Fruit fly (Drosophila melanogaster) whole organism, embryonic: ENCODE data around the gene mRpS35.

Experiments
- Atf6 ChIP-seq: fragments of 200-800 bp; sonication (Bioruptor generic); IDR thresholded peaks from 2 replicates; pipeline ENCODE4 v1.3.6; 2022; ENCODE audit warnings: missing biosample characterization, missing genetic modification characterization
- Awh ChIP-seq: fragments of 200-800 bp; sonication (Bioruptor generic); IDR thresholded peaks from 2 replicates; pipeline ENCODE4, ENCODE4 v1.3.6; 2022; ENCODE audit warnings: missing biosample characterization, missing genetic modification characterization
- CG10147 ChIP-seq: fragments of 200-800 bp; sonication (Bioruptor generic); optimal IDR thresholded peaks from 2 replicates; lab custom pipeline; 2019; ENCODE audit warnings: missing biosample characterization, mild to moderate bottlenecking, missing genetic modification characterization, moderate library complexity
- CG10366 ChIP-seq: fragments of 200-800 bp; sonication (Bioruptor generic); IDR thresholded peaks from 2 replicates; pipeline ENCODE4 v1.3.6; 2022; ENCODE audit warnings: missing biosample characterization, missing genetic modification characterization
- CG10543 ChIP-seq: fragments of 200-800 bp; sonication (Bioruptor generic); optimal IDR thresholded peaks from 3 replicates; lab custom pipeline; 2017; ENCODE audit warnings: missing biosample characterization, mild to moderate bottlenecking, missing genetic modification characterization, moderate library complexity
- CG11093 ChIP-seq: fragments of 200-800 bp; sonication (Bioruptor generic); IDR thresholded peaks from 3 replicates; pipeline ENCODE4 v1.3.6; 2022; ENCODE audit warnings: missing biosample characterization, missing genetic modification characterization
- CG13424 ChIP-seq: fragments of 200-800 bp; sonication (Bioruptor generic); optimal IDR thresholded peaks from 2 replicates; lab custom pipeline; 2019; ENCODE audit warnings: missing biosample characterization, mild to moderate bottlenecking, missing genetic modification characterization, moderate library complexity
- CG13775 ChIP-seq: fragments of 200-800 bp; sonication (Bioruptor generic); optimal IDR thresholded peaks from 3 replicates; lab custom pipeline; 2017; ENCODE audit warnings: missing biosample characterization, mild to moderate bottlenecking, missing genetic modification characterization
- CG14667 ChIP-seq: fragments of 200-800 bp; sonication (Bioruptor generic); IDR thresholded peaks from 2 replicates; pipeline ENCODE4 v1.3.6; 2022; ENCODE audit warnings: missing biosample characterization, missing genetic modification characterization
- CG15479 ChIP-seq: fragments of 200-800 bp; sonication (Bioruptor generic); optimal IDR thresholded peaks from 3 replicates; lab custom pipeline; 2019; ENCODE audit warnings: missing biosample characterization, mild to moderate bottlenecking, missing genetic modification characterization, moderate library complexity
- CG17359 ChIP-seq: fragments of 200-800 bp; sonication (Bioruptor generic); optimal IDR thresholded peaks from 3 replicates; lab custom pipeline; 2018; ENCODE audit warnings: missing biosample characterization, mild to moderate bottlenecking, missing genetic modification characterization, moderate library complexity
- CG17612 ChIP-seq: fragments of 200-800 bp; sonication (Bioruptor generic); IDR thresholded peaks from 2 replicates; pipeline ENCODE4 v1.3.6; 2022; ENCODE audit warnings: missing biosample characterization, missing genetic modification characterization
- CG2116 ChIP-seq: fragments of 200-800 bp; sonication (Bioruptor generic); optimal IDR thresholded peaks from 3 replicates; lab custom pipeline; 2018; ENCODE audit warnings: missing biosample characterization, mild to moderate bottlenecking, missing genetic modification characterization
- CG31388 ChIP-seq: fragments of 200-800 bp; sonication (Bioruptor generic); optimal IDR thresholded peaks from 2 replicates; lab custom pipeline; 2016; ENCODE audit warnings: missing biosample characterization, missing genetic modification characterization
- CG4730 ChIP-seq: fragments of 200-800 bp; sonication (Bioruptor generic); IDR thresholded peaks from 2 replicates; pipeline ENCODE4 v1.3.6; 2022; ENCODE audit warnings: missing biosample characterization, missing genetic modification characterization
- CG6689 ChIP-seq: fragments of 200-800 bp; sonication (Bioruptor generic); IDR thresholded peaks from 2 replicates; pipeline ENCODE4 v1.3.6; 2022; ENCODE audit warnings: missing biosample characterization, missing genetic modification characterization
- CG6791 ChIP-seq: fragments of 200-800 bp; sonication (Bioruptor generic); IDR thresholded peaks from 3 replicates; pipeline ENCODE4 v1.3.6; 2022; ENCODE audit warnings: missing biosample characterization, missing genetic modification characterization; ENCODE audit not compliant: partially characterized antibody
- CG8359 ChIP-seq: fragments of 200-800 bp; sonication (Bioruptor generic); optimal IDR thresholded peaks from 2 replicates; lab custom pipeline; 2017; ENCODE audit warnings: missing biosample characterization, mild to moderate bottlenecking, missing genetic modification characterization, borderline replicate concordance
- CG9609 ChIP-seq: fragments of 200-800 bp; sonication (Bioruptor generic); optimal IDR thresholded peaks from 3 replicates; lab custom pipeline; 2016; ENCODE audit warnings: missing biosample characterization, missing genetic modification characterization
- CoRest ChIP-seq: fragments of 200-800 bp; sonication (Bioruptor generic); optimal IDR thresholded peaks from 3 replicates; lab custom pipeline; 2018; ENCODE audit warnings: missing biosample characterization, mild to moderate bottlenecking, missing genetic modification characterization, moderate library complexity
- D19B ChIP-seq: fragments of 200-800 bp; sonication (Bioruptor generic); optimal IDR thresholded peaks from 2 replicates; lab custom pipeline; 2017; ENCODE audit warnings: missing biosample characterization, mild to moderate bottlenecking, missing genetic modification characterization
- GATAe ChIP-seq: fragments of 200-800 bp; sonication (Bioruptor generic); conservative IDR thresholded peaks from 2 replicates; pipeline ENCODE4 v1.3.6; 2022; ENCODE audit warnings: missing biosample characterization, missing genetic modification characterization
- HmgZ ChIP-seq: fragments of 200-800 bp; sonication (Bioruptor generic); optimal IDR thresholded peaks from 2 replicates; lab custom pipeline; 2018; ENCODE audit warnings: missing biosample characterization, mild to moderate bottlenecking, missing genetic modification characterization
- Hmr ChIP-seq: fragments of 200-800 bp; sonication (Bioruptor generic); optimal IDR thresholded peaks from 3 replicates; lab custom pipeline; 2017; ENCODE audit warnings: mild to moderate bottlenecking, missing biosample characterization, missing genetic modification reagents, missing genetic modification characterization
- Lim3 ChIP-seq: fragments of 200-800 bp; sonication (Bioruptor generic); IDR thresholded peaks from 2 replicates; pipeline ENCODE4 v1.3.6; 2022; ENCODE audit warnings: missing biosample characterization, missing genetic modification characterization
- MBD-R2 ChIP-seq: fragments of 200-800 bp; sonication (Bioruptor generic); IDR thresholded peaks from 2 replicates; pipeline ENCODE4 v1.3.6; 2022; ENCODE audit warnings: missing biosample characterization, missing genetic modification characterization
- NC2β ChIP-seq: fragments of 200-800 bp; sonication (Bioruptor generic); optimal IDR thresholded peaks from 2 replicates; lab custom pipeline; 2016; ENCODE audit warnings: missing biosample characterization, missing genetic modification characterization
- Oli ChIP-seq: fragments of 200-800 bp; sonication (Bioruptor generic); optimal IDR thresholded peaks from 2 replicates; lab custom pipeline; 2018; ENCODE audit warnings: missing biosample characterization, mild to moderate bottlenecking, missing genetic modification characterization, moderate library complexity
- amos ChIP-seq: fragments of 200-800 bp; sonication (Bioruptor generic); IDR thresholded peaks from 2 replicates; pipeline ENCODE4 v1.3.6; 2022; ENCODE audit warnings: missing biosample characterization, missing genetic modification characterization; ENCODE audit not compliant: partially characterized antibody
- btn ChIP-seq: fragments of 200-800 bp; sonication (Bioruptor generic); optimal IDR thresholded peaks from 2 replicates; lab custom pipeline; 2016; ENCODE audit warnings: missing biosample characterization, missing genetic modification characterization
- dan ChIP-seq: fragments of 200-800 bp; sonication (Bioruptor generic); IDR thresholded peaks from 2 replicates; pipeline ENCODE4 v1.3.6; 2022; ENCODE audit warnings: missing biosample characterization, missing genetic modification characterization
- danr ChIP-seq: fragments of 200-800 bp; sonication (Bioruptor generic); IDR thresholded peaks from 2 replicates; pipeline ENCODE4 v1.3.6; 2022; ENCODE audit warnings: missing biosample characterization, missing genetic modification characterization
- dmrt11E ChIP-seq: fragments of 200-800 bp; sonication (Bioruptor generic); optimal IDR thresholded peaks from 3 replicates; lab custom pipeline; 2018; ENCODE audit warnings: missing biosample characterization, mild to moderate bottlenecking, missing genetic modification characterization, moderate library complexity
- exex ChIP-seq: fragments of 200-800 bp; sonication (Bioruptor generic); optimal IDR thresholded peaks from 4 replicates; lab custom pipeline; 2018; ENCODE audit warnings: missing biosample characterization, mild to moderate bottlenecking, missing genetic modification characterization, moderate library complexity
- fu2 ChIP-seq: fragments of 200-800 bp; sonication (Bioruptor generic); optimal IDR thresholded peaks from 2 replicates; lab custom pipeline; 2016; ENCODE audit warnings: missing biosample characterization, missing genetic modification characterization
- gt ChIP-seq: fragments of 200-800 bp; sonication (Bioruptor generic); IDR thresholded peaks from 2 replicates; pipeline ENCODE4 v1.3.6; 2022; ENCODE audit warnings: missing biosample characterization, missing genetic modification characterization
- maf-S ChIP-seq: fragments of 200-800 bp; sonication (Bioruptor generic); optimal IDR thresholded peaks from 2 replicates; lab custom pipeline; 2016; ENCODE audit warnings: missing biosample characterization, missing genetic modification characterization
- mirr ChIP-seq: fragments of 200-800 bp; sonication (Bioruptor generic); optimal IDR thresholded peaks from 3 replicates; lab custom pipeline; 2018; ENCODE audit warnings: missing biosample characterization, mild to moderate bottlenecking, missing genetic modification characterization
- nau ChIP-seq: fragments of 200-800 bp; sonication (Bioruptor generic); optimal IDR thresholded peaks from 3 replicates; lab custom pipeline; 2017; ENCODE audit warnings: missing biosample characterization, mild to moderate bottlenecking, missing genetic modification characterization, missing genetic modification reagents
- odd ChIP-seq: fragments of 200-800 bp; sonication (Bioruptor generic); optimal IDR thresholded peaks from 2 replicates; lab custom pipeline; 2017; ENCODE audit warnings: missing biosample characterization, mild to moderate bottlenecking, missing genetic modification characterization
- p53 ChIP-seq: fragments of 200-800 bp; sonication (Bioruptor generic); optimal IDR thresholded peaks from 2 replicates; lab custom pipeline; 2016; ENCODE audit warnings: missing biosample characterization, missing genetic modification characterization
- pros ChIP-seq: fragments of 200-800 bp; sonication (Bioruptor generic); optimal IDR thresholded peaks from 3 replicates; lab custom pipeline; 2019; ENCODE audit warnings: missing biosample characterization, mild to moderate bottlenecking, missing genetic modification characterization, moderate library complexity
- pum ChIP-seq: fragments of 200-800 bp; sonication (Bioruptor generic); optimal IDR thresholded peaks from 2 replicates; lab custom pipeline; 2016; ENCODE audit warnings: missing biosample characterization, missing genetic modification characterization
- salm ChIP-seq: fragments of 200-800 bp; sonication (Bioruptor generic); optimal IDR thresholded peaks from 2 replicates; lab custom pipeline; 2018; ENCODE audit warnings: missing biosample characterization, mild to moderate bottlenecking, missing genetic modification characterization
- seq ChIP-seq: fragments of 200-800 bp; sonication (Bioruptor generic); IDR thresholded peaks from 2 replicates; pipeline ENCODE4 v1.3.6; 2022; ENCODE audit warnings: missing biosample characterization, missing genetic modification characterization
- sug ChIP-seq: fragments of 200-800 bp; optimal IDR thresholded peaks from 2 replicates; lab custom pipeline; 2019; ENCODE audit warnings: missing biosample characterization, mild to moderate bottlenecking, missing genetic modification characterization, moderate library complexity
- tna ChIP-seq: fragments of 200-800 bp; sonication (Bioruptor generic); IDR thresholded peaks from 2 replicates; pipeline ENCODE4 v1.3.6; 2022; ENCODE audit warnings: missing biosample characterization, missing genetic modification characterization; ENCODE audit not compliant: partially characterized antibody
- tup ChIP-seq: fragments of 200-800 bp; sonication (Bioruptor generic); optimal IDR thresholded peaks from 2 replicates; lab custom pipeline; 2016; ENCODE audit warnings: missing biosample characterization, mild to moderate bottlenecking, missing genetic modification characterization, moderate library complexity
- z ChIP-seq: fragments of 200-800 bp; sonication (Bioruptor generic); IDR thresholded peaks from 3 replicates; pipeline ENCODE4 v1.3.6; 2022; ENCODE audit warnings: missing biosample characterization, missing genetic modification characterization
- zf30C ChIP-seq: fragments of 200-800 bp; sonication (Bioruptor generic); optimal IDR thresholded peaks from 3 replicates; lab custom pipeline; 2018; ENCODE audit warnings: missing biosample characterization, mild to moderate bottlenecking, missing genetic modification characterization

The mRpS35 gene

DNA sequence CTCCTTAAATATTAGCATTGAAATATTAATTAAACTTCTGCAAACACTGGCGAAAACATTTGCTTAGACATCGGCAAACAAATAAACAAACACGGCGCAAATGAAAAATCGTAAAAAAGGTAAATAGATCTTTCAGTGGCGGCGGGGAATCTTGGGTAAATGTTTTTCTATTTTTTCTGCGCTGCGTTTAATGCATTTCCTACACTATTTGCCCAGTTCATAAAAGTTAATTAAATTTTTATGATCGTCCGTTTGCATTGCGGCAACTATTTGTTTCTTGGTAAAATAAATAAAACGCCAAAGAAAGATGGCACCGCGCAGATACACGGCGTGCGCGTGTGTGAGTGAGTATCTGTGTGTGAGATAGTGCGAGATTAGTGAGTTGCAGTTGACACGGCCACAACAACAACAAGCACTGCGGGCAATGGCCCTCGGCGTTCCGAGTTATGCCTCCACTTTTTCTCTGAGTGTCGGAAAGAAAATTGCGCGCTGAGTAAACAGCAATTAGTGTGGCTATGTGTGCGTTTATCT lies 17.8 kb downstream of the mRpS35 start (continued):
- TF ChIP-seq tna (GFP tag; lab: Robert Waterston, UW) (no peak), mirr (GFP tag; lab: Kevin White, UChicago) (peak; percentile 65), dmrt11E (peak; percentile 46), Awh (0 out of 2 replicates have a peak, but pooled peaks have one; percentile 44), p53 (GFP tag; lab: Kevin White, UChicago) (no peak), CG17359 (tag; lab: Kevin White, UChicago) (peak; percentile 72), gt (GFP tag; lab: Robert Waterston, UW) (no peak), pros (GFP tag; lab: Kevin White, UChicago) (peak; percentile 63), danr (no peak), sug (tag; lab: Kevin White, UChicago) (no peak), GATAe (GFP tag; lab: Robert Waterston, UW) (peak; percentile 75; the same call in 1 of the 2 replicates), btn (GFP tag; lab: Kevin White, UChicago) (no peak), Lim3 (GFP tag; lab: Robert Waterston, UW) (no peak), CG2116 (peak; percentile 20), z (no peak), NC2β (peak; percentile 32), zf30C (GFP tag; lab: Kevin White, UChicago) (peak; percentile 92), CG8359 (peak; percentile 63), CG17612 (GFP tag; lab: Robert Waterston, UW) (no peak), CoRest (peak; percentile 18), CG14667 (GFP tag; lab: Robert Waterston, UW) (no peak), CG10543 (GFP tag; lab: Kevin White, UChicago) (peak; percentile 36), D19B (GFP tag; lab: Kevin White, UChicago) (no peak), Atf6 (GFP tag; lab: Robert Waterston, UW) (no peak), CG6791 (no peak), Oli (tag; lab: Kevin White, UChicago) (peak; percentile 7), CG9609 (GFP tag; lab: Kevin White, UChicago) (no peak), tup (GFP tag; lab: Kevin White, UChicago) (no peak), pum (peak; percentile 15), CG31388 (GFP tag; lab: Kevin White, UChicago) (no peak), CG13775 (GFP tag; lab: Kevin White, UChicago) (no peak), fu2 (GFP tag; lab: Kevin White, UChicago) (no peak), MBD-R2 (GFP tag; lab: Robert Waterston, UW) (peak; percentile 17; the same call in 1 of the 2 replicates), amos (no peak), HmgZ (tag; lab: Kevin White, UChicago) (peak; percentile 39), exex (tag; lab: Kevin White, UChicago) (peak; percentile 84), CG6689 (GFP tag; lab: Robert Waterston, UW) (0 out of 2 replicates have a peak, but pooled peaks have one; percentile 17), CG13424 (tag; lab: Kevin White, UChicago) (peak; percentile 49), seq (GFP tag; lab: Robert Waterston, UW) (0 out of 2 replicates have a peak, but pooled peaks have one; percentile 7), salm (tag; lab: Kevin White, UChicago) (peak; percentile 87), nau (GFP tag; lab: Kevin White, UChicago) (no peak), CG10366 (GFP tag; lab: Robert Waterston, UW) (no peak), CG11093 (no peak), odd (GFP tag; lab: Kevin White, UChicago) (peak; percentile 74), CG10147 (GFP tag; lab: Kevin White, UChicago) (peak; percentile 10), Hmr (no peak), CG15479 (GFP tag; lab: Kevin White, UChicago) (peak; percentile 86), dan (no peak), CG4730 (GFP tag; lab: Robert Waterston, UW) (no peak), maf-S (GFP tag; lab: Kevin White, UChicago) (peak; percentile 53)
